Fruit fly (Drosophila melanogaster): ENCODE measurements around the gene fwe.

dm6 chr3L:15785368-15785767 is 30.8 kb downstream of the fwe start:
- no peak for TF ChIP-seq sage (GFP tag; optimal IDR thresholded peaks at IDR 0.05)
- TF ChIP-seq dmrt93B (GFP tag; optimal IDR thresholded peaks at IDR 0.05), result no peak

Data from whole organism, wandering third instar larva.